Fruit fly (Drosophila melanogaster): Measurements from ENCODE around the gene RpL7-like.

RpL7-like gene

DNA sequence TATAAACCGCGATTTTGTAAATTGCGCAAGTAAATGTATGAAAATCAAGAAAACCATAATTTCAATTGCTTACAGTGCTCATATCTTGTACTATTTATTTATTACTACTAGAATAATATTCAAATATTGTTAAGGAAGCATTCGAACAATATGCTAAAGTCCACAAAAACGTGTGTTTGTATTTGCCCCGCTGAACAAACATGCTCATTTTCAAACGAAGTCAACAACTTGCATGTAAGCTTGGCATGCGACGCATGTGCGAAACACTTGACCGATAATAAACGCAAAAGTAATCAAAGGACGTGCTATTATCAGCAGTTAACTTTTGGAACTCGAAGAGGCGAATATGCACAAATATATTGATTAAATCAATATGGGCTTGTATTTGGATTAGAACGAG is 34.9 kb upstream of the RpL7-like start (continued):
- TF ChIP-seq fu2 (GFP tag; optimal IDR thresholded peaks at IDR 0.05) (no peak), CG10209 (GFP tag; optimal IDR thresholded peaks at IDR 0.05) (peak; percentile 83), Vsx1 (GFP tag; optimal IDR thresholded peaks at IDR 0.05) (peak; percentile 81), fd102C (GFP tag; optimal IDR thresholded peaks at IDR 0.05) (peak; percentile 19), Myb (GFP tag; optimal IDR thresholded peaks at IDR 0.05) (no peak), CG15696 (tag; optimal IDR thresholded peaks at IDR 0.05) (peak; percentile 68), CG7928 (GFP tag; optimal IDR thresholded peaks at IDR 0.05) (no peak), nerfin-2 (GFP tag; IDR thresholded peaks at IDR 0.05; ENCODE audit: partially characterized antibody) (no peak), CG12744 (GFP tag; optimal IDR thresholded peaks at IDR 0.05) (peak; percentile 62), CG12219 (GFP tag; optimal IDR thresholded peaks at IDR 0.05) (peak; percentile 54), Xrp1 (GFP tag; IDR thresholded peaks at IDR 0.05) (peak; percentile 72), Dfd (GFP tag; optimal IDR thresholded peaks at IDR 0.05) (no peak), Opbp (GFP tag; IDR thresholded peaks at IDR 0.05; ENCODE audit: partially characterized antibody) (no peak), sd (tag; optimal IDR thresholded peaks at IDR 0.05) (no peak), sna (GFP tag; IDR thresholded peaks at IDR 0.05; ENCODE audit: partially characterized antibody) (no peak), Gsc (GFP tag; IDR thresholded peaks at IDR 0.05) (no peak), CG18262 (tag; optimal IDR thresholded peaks at IDR 0.05) (peak; percentile 36), CG11723 (GFP tag; optimal IDR thresholded peaks at IDR 0.05) (peak; percentile 42), CG3838 (GFP tag; optimal IDR thresholded peaks at IDR 0.05) (peak; percentile 78), CG4360 (GFP tag; IDR thresholded peaks at IDR 0.05) (no peak; the same call in 1 of the 2 replicates), Dref (GFP tag; IDR thresholded peaks at IDR 0.05) (no peak), tx (GFP tag; optimal IDR thresholded peaks at IDR 0.05) (no peak), CG34376 (GFP tag; optimal IDR thresholded peaks at IDR 0.05) (peak; percentile 40), ERR (GFP tag; optimal IDR thresholded peaks at IDR 0.05) (no peak), CG7786 (GFP tag; optimal IDR thresholded peaks at IDR 0.05) (no peak), gsb-n (tag; optimal IDR thresholded peaks at IDR 0.05) (peak; percentile 82), pan (optimal IDR thresholded peaks at IDR 0.05) (no peak), pan (GFP tag; optimal IDR thresholded peaks at IDR 0.05 in 1 of 2, IDR thresholded peaks at IDR 0.05 in 1 of 2) (no peak), bbx (GFP tag; IDR thresholded peaks at IDR 0.05; ENCODE audit: partially characterized antibody) (no peak), E2f2 (GFP tag; IDR thresholded peaks at IDR 0.05) (no peak), HLH54F (GFP tag; optimal IDR thresholded peaks at IDR 0.05) (peak; percentile 4), jumu (GFP tag; optimal IDR thresholded peaks at IDR 0.05) (no peak), D19A (tag; optimal IDR thresholded peaks at IDR 0.05) (peak; percentile 27), emc (GFP tag; optimal IDR thresholded peaks at IDR 0.05) (no peak), sob (GFP tag; IDR thresholded peaks at IDR 0.05) (peak; percentile 60; the same call in 1 of the 2 replicates), HLH3B (GFP tag; IDR thresholded peaks at IDR 0.05) (no peak; the same call in 1 of the 2 replicates), Sry-δ (GFP tag; optimal IDR thresholded peaks at IDR 0.05) (peak; percentile 4), lola (GFP tag; optimal IDR thresholded peaks at IDR 0.05) (peak in 1 of 3 experiments; percentile 62), Atf6 (GFP tag; IDR thresholded peaks at IDR 0.05) (peak; percentile 83), pb (GFP tag; optimal IDR thresholded peaks at IDR 0.05) (no peak), luna (GFP tag; optimal IDR thresholded peaks at IDR 0.05) (no peak), CG2202 (tag; optimal IDR thresholded peaks at IDR 0.05) (peak; percentile 76), CG7357 (GFP tag; IDR thresholded peaks at IDR 0.05) (no peak), Drgx (GFP tag; IDR thresholded peaks at IDR 0.05) (no peak), CG12391 (tag; optimal IDR thresholded peaks at IDR 0.05) (peak; percentile 65), CG10462 (GFP tag; optimal IDR thresholded peaks at IDR 0.05) (peak; percentile 56), CG9932 (GFP tag; IDR thresholded peaks at IDR 0.05) (no peak), GATAe (GFP tag; conservative IDR thresholded peaks at IDR 0.05) (no peak), ind (GFP tag; optimal IDR thresholded peaks at IDR 0.05) (no peak), gro (GFP tag; optimal IDR thresholded peaks at IDR 0.05) (peak; percentile 25), ara (GFP tag; IDR thresholded peaks at IDR 0.05) (peak; percentile 19; the same call in 1 of the 2 replicates), Gug (GFP tag; IDR thresholded peaks at IDR 0.05) (no peak; the same call in 3 of the 4 replicates)

All from whole organism, embryonic.